Worm (Caenorhabditis elegans) whole organism, mixed stage, embryonic: ENCODE measurements around the gene idpa-2.

ENCODE experiments used
- M03D4.4 ChIP-seq: sonication (generic microtip); optimal IDR thresholded peaks from 2 replicates; lab custom pipeline; 2017; ENCODE audit warnings: mild to moderate bottlenecking, missing genetic modification characterization, missing compliant biosample characterization
- bed-3 ChIP-seq: fragments of 200-800 bp; sonication (Bioruptor generic); optimal IDR thresholded peaks from 3 replicates; lab custom pipeline; 2018; ENCODE audit warnings: mild to moderate bottlenecking, missing genetic modification characterization, moderate library complexity, missing compliant biosample characterization
- blmp-1 ChIP-seq: fragments of 150-350 bp; optimal IDR thresholded peaks from 2 replicates; lab custom pipeline; 2014; ENCODE audit warnings: missing biosample characterization, missing genetic modification characterization
- ceh-39 ChIP-seq: fragments of 150-350 bp; optimal IDR thresholded peaks from 2 replicates; lab custom pipeline; 2014; ENCODE audit warnings: missing biosample characterization, missing genetic modification characterization
- ceh-43 ChIP-seq: fragments of 200-800 bp; sonication (Bioruptor generic); optimal IDR thresholded peaks from 2 replicates; lab custom pipeline; 2018; ENCODE audit warnings: mild to moderate bottlenecking, missing genetic modification characterization, moderate library complexity, missing compliant biosample characterization
- ceh-83 ChIP-seq: fragments of 200-800 bp; sonication (Bioruptor generic); optimal IDR thresholded peaks from 2 replicates; lab custom pipeline; 2018; ENCODE audit warnings: mild to moderate bottlenecking, missing genetic modification characterization, missing compliant biosample characterization
- ces-1 ChIP-seq: fragments of 150-350 bp; optimal IDR thresholded peaks from 2 replicates; lab custom pipeline; 2014; ENCODE audit warnings: missing biosample characterization, missing genetic modification reagents, missing genetic modification characterization
- cnd-1 ChIP-seq: fragments of 200-800 bp; sonication (Bioruptor generic); optimal IDR thresholded peaks from 2 replicates; lab custom pipeline; 2018; ENCODE audit warnings: mild to moderate bottlenecking, missing genetic modification characterization, missing compliant biosample characterization
- drap-1 ChIP-seq: fragments of 200-800 bp; sonication (Bioruptor generic); optimal IDR thresholded peaks from 3 replicates; lab custom pipeline; 2018; ENCODE audit warnings: mild to moderate bottlenecking, missing genetic modification characterization, missing compliant biosample characterization
- elt-1 ChIP-seq: sonication (generic microtip); optimal IDR thresholded peaks from 2 replicates; lab custom pipeline; 2017; ENCODE audit warnings: missing genetic modification characterization, mild to moderate bottlenecking, missing compliant biosample characterization, antibody characterized with exemption, moderate library complexity, borderline replicate concordance; ENCODE audit not compliant: insufficient read depth
- elt-3 ChIP-seq: fragments of 150-350 bp; optimal IDR thresholded peaks from 2 replicates; lab custom pipeline; 2014; ENCODE audit warnings: missing biosample characterization, missing genetic modification characterization
- flh-1 ChIP-seq: fragments of 200-800 bp; sonication (Bioruptor generic); optimal IDR thresholded peaks from 2 replicates; lab custom pipeline; 2018; ENCODE audit warnings: mild to moderate bottlenecking, missing genetic modification characterization, moderate library complexity, missing compliant biosample characterization
- ham-2 ChIP-seq: fragments of 200-800 bp; sonication (Bioruptor generic); optimal IDR thresholded peaks from 2 replicates; lab custom pipeline; 2018; ENCODE audit warnings: mild to moderate bottlenecking, missing genetic modification characterization, missing compliant biosample characterization
- lin-13 ChIP-seq: fragments of 150-350 bp; optimal IDR thresholded peaks from 2 replicates; lab custom pipeline; 2014; ENCODE audit warnings: missing biosample characterization, missing genetic modification characterization
- lin-32 ChIP-seq: fragments of 200-800 bp; sonication (Bioruptor generic); optimal IDR thresholded peaks from 2 replicates; lab custom pipeline; 2018; ENCODE audit warnings: mild to moderate bottlenecking, missing genetic modification characterization, missing compliant biosample characterization
- lsy-2 ChIP-seq: fragments of 150-350 bp; optimal IDR thresholded peaks from 2 replicates; lab custom pipeline; 2014; ENCODE audit warnings: missing biosample characterization, missing genetic modification characterization
- mab-5 ChIP-seq: fragments of 150-350 bp; optimal IDR thresholded peaks from 2 replicates; lab custom pipeline; 2014; ENCODE audit warnings: missing biosample characterization, missing genetic modification characterization
- mep-1 ChIP-seq: fragments of 150-350 bp; optimal IDR thresholded peaks from 2 replicates; lab custom pipeline; 2017; ENCODE audit warnings: missing biosample characterization, missing genetic modification reagents, missing genetic modification characterization, inconsistent platforms
- mls-2 ChIP-seq: sonication (generic microtip); optimal IDR thresholded peaks from 2 replicates; lab custom pipeline; 2016; ENCODE audit warnings: mild to moderate bottlenecking, missing genetic modification characterization, moderate library complexity, missing compliant biosample characterization
- nhr-12 ChIP-seq: fragments of 150-350 bp; optimal IDR thresholded peaks from 2 replicates; lab custom pipeline; 2014; ENCODE audit warnings: missing biosample characterization, missing genetic modification characterization
- nhr-2 ChIP-seq: fragments of 150-350 bp; optimal IDR thresholded peaks from 2 replicates; lab custom pipeline; 2014; ENCODE audit warnings: missing biosample characterization, missing genetic modification characterization
- nhr-237 ChIP-seq: fragments of 150-350 bp; optimal IDR thresholded peaks from 2 replicates; lab custom pipeline; 2014; ENCODE audit warnings: missing biosample characterization, missing genetic modification characterization
- nhr-28 ChIP-seq: fragments of 150-350 bp; optimal IDR thresholded peaks from 2 replicates; lab custom pipeline; 2014; ENCODE audit warnings: missing biosample characterization, missing genetic modification characterization
- nhr-76 ChIP-seq: sonication (generic microtip); optimal IDR thresholded peaks from 2 replicates; lab custom pipeline; 2017; ENCODE audit warnings: missing biosample characterization, missing genetic modification characterization
- pha-4 ChIP-seq: fragments of 150-350 bp; optimal IDR thresholded peaks from 2 replicates; lab custom pipeline; 2018; ENCODE audit warnings: missing biosample characterization, missing genetic modification reagents, missing genetic modification characterization
- sem-2 ChIP-seq: fragments of 200-800 bp; sonication (Bioruptor generic); optimal IDR thresholded peaks from 2 replicates; lab custom pipeline; 2018; ENCODE audit warnings: mild to moderate bottlenecking, missing genetic modification characterization, missing compliant biosample characterization
- sptf-1 ChIP-seq: sonication (generic microtip); optimal IDR thresholded peaks from 2 replicates; lab custom pipeline; 2017; ENCODE audit warnings: mild to moderate bottlenecking, missing genetic modification characterization, moderate library complexity, missing compliant biosample characterization
- tbx-8 ChIP-seq: fragments of 200-800 bp; sonication (Bioruptor generic); optimal IDR thresholded peaks from 2 replicates; lab custom pipeline; 2018; ENCODE audit warnings: mild to moderate bottlenecking, missing genetic modification characterization, moderate library complexity, missing compliant biosample characterization
- unc-120 ChIP-seq: sonication (generic microtip); optimal IDR thresholded peaks from 2 replicates; lab custom pipeline; 2017; ENCODE audit warnings: missing genetic modification characterization, missing compliant biosample characterization; ENCODE audit not compliant: poor library complexity, severe bottlenecking
- unc-39 ChIP-seq: fragments of 150-350 bp; optimal IDR thresholded peaks from 2 replicates; lab custom pipeline; 2014; ENCODE audit warnings: missing biosample characterization, missing genetic modification characterization
- unc-62 ChIP-seq: fragments of 150-350 bp; optimal IDR thresholded peaks from 2 replicates; lab custom pipeline; 2014; ENCODE audit warnings: missing biosample characterization, missing genetic modification reagents, missing genetic modification characterization
- ztf-11 ChIP-seq: fragments of 150-350 bp; optimal IDR thresholded peaks from 2 replicates; lab custom pipeline; 2014; ENCODE audit warnings: missing biosample characterization, missing genetic modification characterization

idpa-2 gene

DNA sequence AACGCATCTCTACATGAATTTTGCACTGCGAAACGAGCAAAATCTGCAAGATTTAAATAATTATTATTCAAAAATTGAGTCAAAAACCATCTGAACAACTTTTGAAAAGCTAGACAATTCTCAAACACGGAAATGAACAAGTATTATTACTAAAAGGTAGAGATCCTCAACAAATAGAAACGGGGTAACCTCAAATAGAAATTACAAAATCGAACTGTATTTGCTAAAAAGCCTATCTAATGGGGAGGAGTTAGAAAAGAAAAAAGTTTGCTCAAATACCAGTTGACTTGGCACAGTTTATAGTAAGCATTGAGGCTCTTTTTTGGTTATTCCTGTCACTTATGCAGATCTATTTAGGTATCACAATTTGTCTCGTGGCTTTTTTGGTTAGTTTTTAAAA lies 33.2 kb upstream of the idpa-2 start, which contains the start of gene nas-25:
TSS of gene nas-25 (plus strand) at position 301 of the 400 bp plus-strand sequence.
- TF ChIP-seq lin-13 (tag; lab: Kevin White, UChicago), result no peak
- TF ChIP-seq unc-62 (GFP tag; lab: Kevin White, UChicago), result no peak
- no peak for TF ChIP-seq tbx-8 (GFP tag; lab: Kevin White, UChicago)
- no peak for TF ChIP-seq sptf-1 (tag; lab: Kevin White, UChicago)
- no peak for TF ChIP-seq cnd-1 (tag; lab: Kevin White, UChicago)
- no peak for TF ChIP-seq drap-1 (GFP tag; lab: Kevin White, UChicago)
- no peak for TF ChIP-seq mab-5 (tag; lab: Kevin White, UChicago)
- no peak for TF ChIP-seq nhr-28 (tag; lab: Kevin White, UChicago)
- no peak for TF ChIP-seq bed-3 (GFP tag; lab: Kevin White, UChicago)
- TF ChIP-seq nhr-237 (tag; lab: Kevin White, UChicago), result no peak
- no peak for TF ChIP-seq blmp-1 (tag; lab: Kevin White, UChicago)
- TF ChIP-seq lsy-2 (tag; lab: Kevin White, UChicago), result no peak
- TF ChIP-seq ceh-39 (tag; lab: Kevin White, UChicago), result no peak
- no peak for TF ChIP-seq ham-2
- no peak for TF ChIP-seq unc-120 (tag; lab: Kevin White, UChicago)
- TF ChIP-seq elt-3 (tag; lab: Kevin White, UChicago), result no peak
- TF ChIP-seq ces-1 (GFP tag; lab: Kevin White, UChicago), result no peak

ce11 chrII:8822711-8823110 lies 30.2 kb upstream of the idpa-2 start:
- no peak for TF ChIP-seq lsy-2 (tag; lab: Kevin White, UChicago)
- TF ChIP-seq nhr-2 (tag; lab: Kevin White, UChicago), result no peak
- TF ChIP-seq ceh-43 (GFP tag; lab: Kevin White, UChicago), result no peak
- no peak for TF ChIP-seq bed-3 (GFP tag; lab: Kevin White, UChicago)
- no peak for TF ChIP-seq blmp-1 (tag; lab: Kevin White, UChicago)
- TF ChIP-seq ceh-39 (tag; lab: Kevin White, UChicago), result no peak

ce11 chrII:8821140-8821595 lies 28.6 kb upstream of the idpa-2 start, which contains the start of gene F46C5.1:
TSS of gene F46C5.1 (minus strand) at chrII:8821190.
- no peak for TF ChIP-seq cnd-1 (tag; lab: Kevin White, UChicago)
- TF ChIP-seq nhr-2 (tag; lab: Kevin White, UChicago), result no peak
- no peak for TF ChIP-seq mab-5 (tag; lab: Kevin White, UChicago)
- TF ChIP-seq blmp-1 (tag; lab: Kevin White, UChicago), result no peak
- TF ChIP-seq nhr-237 (tag; lab: Kevin White, UChicago), result no peak
- no peak for TF ChIP-seq ces-1 (GFP tag; lab: Kevin White, UChicago)
- TF ChIP-seq nhr-76 (tag; lab: Kevin White, UChicago), result no peak
- TF ChIP-seq elt-3 (tag; lab: Kevin White, UChicago), result no peak
- no peak for TF ChIP-seq bed-3 (GFP tag; lab: Kevin White, UChicago)
- TF ChIP-seq drap-1 (GFP tag; lab: Kevin White, UChicago), result no peak
- TF ChIP-seq unc-39, result no peak
- no peak for TF ChIP-seq tbx-8 (GFP tag; lab: Kevin White, UChicago)
- TF ChIP-seq unc-120 (tag; lab: Kevin White, UChicago), result no peak
- no peak for TF ChIP-seq ceh-83 (GFP tag; lab: Kevin White, UChicago)
- TF ChIP-seq nhr-12, result no peak
- no peak for TF ChIP-seq elt-1 (tag; lab: Kevin White, UChicago)
- TF ChIP-seq flh-1 (GFP tag; lab: Kevin White, UChicago), result no peak

DNA sequence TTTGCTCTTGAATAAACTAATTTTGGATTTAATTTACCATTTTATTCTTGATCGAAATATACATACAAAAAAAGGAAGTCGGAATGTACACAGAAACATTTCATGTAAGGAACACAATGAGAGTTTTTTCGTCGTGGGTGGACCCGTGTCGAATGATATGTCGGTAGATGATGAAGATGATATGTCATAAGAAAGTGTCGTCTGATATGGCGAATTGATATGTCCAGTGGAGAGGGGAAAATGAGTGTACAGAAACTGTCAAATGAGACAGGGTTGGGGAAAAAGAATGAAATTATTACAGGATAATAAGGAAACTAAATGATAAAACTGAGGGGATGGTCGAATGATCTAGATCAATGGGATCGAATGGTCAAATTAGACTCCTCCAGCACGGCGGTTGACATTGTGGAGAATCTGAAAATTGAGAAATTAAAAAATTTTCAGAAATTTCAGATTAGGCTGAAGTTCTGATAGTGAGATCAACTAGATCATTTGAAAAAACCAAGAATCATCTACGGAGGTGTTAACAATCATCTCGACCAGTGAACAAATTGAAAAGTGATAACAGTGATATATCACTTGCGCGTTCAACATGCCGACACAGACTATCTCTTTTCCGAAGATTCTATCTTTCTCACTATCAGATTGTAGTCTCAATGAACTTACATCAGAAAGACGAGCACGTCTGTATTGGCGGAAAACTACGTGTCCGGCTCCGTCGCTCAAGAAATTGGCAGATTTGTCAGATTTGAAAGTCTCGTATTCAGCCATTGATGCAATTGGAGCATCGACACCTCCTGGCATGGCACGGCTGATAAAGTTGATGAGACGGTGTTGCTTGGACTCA lies 27.8 kb upstream of the idpa-2 start:
- TF ChIP-seq cnd-1 (tag; lab: Kevin White, UChicago), result no peak
- no peak for TF ChIP-seq lsy-2 (tag; lab: Kevin White, UChicago)
- no peak for TF ChIP-seq ceh-43 (GFP tag; lab: Kevin White, UChicago)
- no peak for TF ChIP-seq bed-3 (GFP tag; lab: Kevin White, UChicago)
- no peak for TF ChIP-seq sem-2
- TF ChIP-seq nhr-2 (tag; lab: Kevin White, UChicago), result no peak
- no peak for TF ChIP-seq ham-2
- no peak for TF ChIP-seq unc-39
- no peak for TF ChIP-seq nhr-28 (tag; lab: Kevin White, UChicago)
- TF ChIP-seq lin-32 (GFP tag; lab: Kevin White, UChicago), result no peak
- no peak for TF ChIP-seq flh-1 (GFP tag; lab: Kevin White, UChicago)
- TF ChIP-seq mab-5 (tag; lab: Kevin White, UChicago), result no peak
- TF ChIP-seq blmp-1 (tag; lab: Kevin White, UChicago), result no peak
- no peak for TF ChIP-seq ztf-11 (tag; lab: Kevin White, UChicago)
- TF ChIP-seq elt-1 (tag; lab: Kevin White, UChicago), result no peak
- no peak for TF ChIP-seq M03D4.4 (tag; lab: Kevin White, UChicago)
- TF ChIP-seq mep-1 (tag; lab: Kevin White, UChicago), result no peak
- TF ChIP-seq pha-4 (tag; lab: Kevin White, UChicago), result no peak
- TF ChIP-seq mls-2 (tag; lab: Kevin White, UChicago), result no peak
